Fruit fly (Drosophila melanogaster): Measurements from ENCODE around the gene CycG.

- TF ChIP-seq CTCF (optimal IDR thresholded peaks at IDR 0.05) (no peak), CG8478 (optimal IDR thresholded peaks at IDR 0.05) (no peak)
Observed at dm6 chr3R:31577351-31577750, 35.1 kb downstream of the CycG start.

Data from S2 (cell line).